Fruit fly (Drosophila melanogaster) whole organism, wandering third instar larva: ENCODE data around the gene CG12096.
"Not testable (repeated sequence)": the region's sequence is repeated elsewhere in the genome, so short reads cannot be mapped to it uniquely, and the experiment has no call there.

ENCODE experiments used
- Abd-B ChIP-seq: fragments of >200 bp; optimal IDR thresholded peaks from 2 replicates; lab custom pipeline; 2017; ENCODE audit warnings: missing biosample characterization, missing genetic modification characterization
- CG32264 ChIP-seq: fragments of 200-800 bp; sonication (Bioruptor generic); optimal IDR thresholded peaks from 2 replicates; lab custom pipeline; 2016; ENCODE audit warnings: missing biosample characterization, missing genetic modification characterization
- Dfd ChIP-seq: fragments of >200 bp; optimal IDR thresholded peaks from 2 replicates; lab custom pipeline; 2017; ENCODE audit warnings: missing biosample characterization, missing genetic modification characterization
- Dif ChIP-seq: fragments of 200-275, 200-300 bp; sonication (Bioruptor generic); optimal IDR thresholded peaks from 2 replicates; lab custom pipeline; 2018; ENCODE audit warnings: missing biosample characterization, missing genetic modification characterization; ENCODE audit not compliant: partially characterized antibody
- HLH106 ChIP-seq: fragments of 200-800 bp; optimal IDR thresholded peaks from 3 replicates; lab custom pipeline; 2019; ENCODE audit warnings: missing biosample characterization, mild to moderate bottlenecking, missing genetic modification characterization, moderate library complexity
- Hnf4 ChIP-seq: fragments of 200-800 bp; sonication (Bioruptor generic); optimal IDR thresholded peaks from 2 replicates; lab custom pipeline; 2016; ENCODE audit warnings: missing biosample characterization, mild to moderate bottlenecking, missing genetic modification characterization
- Hr78 ChIP-seq: fragments of >200 bp; optimal IDR thresholded peaks from 2 replicates; lab custom pipeline; 2017; ENCODE audit warnings: missing biosample characterization, missing genetic modification characterization
- Jra ChIP-seq: sonication (Bioruptor generic); optimal IDR thresholded peaks from 2 replicates; lab custom pipeline; 2016; ENCODE audit warnings: missing biosample characterization, missing genetic modification characterization
- Mio ChIP-seq: sonication (Bioruptor generic); optimal IDR thresholded peaks from 2 replicates; lab custom pipeline; 2016; ENCODE audit warnings: missing biosample characterization, missing genetic modification characterization
- Myc ChIP-seq: fragments of >200 bp; optimal IDR thresholded peaks from 2 replicates; lab custom pipeline; 2017
- OdsH ChIP-seq: fragments of 200-800 bp; sonication (Bioruptor generic); optimal IDR thresholded peaks from 2 replicates; lab custom pipeline; 2016; ENCODE audit warnings: missing biosample characterization, mild to moderate bottlenecking, missing genetic modification characterization
- Rel ChIP-seq, 2 experiments: fragments of 200-800 bp; sonication (Bioruptor generic) in 1 of 2; optimal IDR thresholded peaks; 2 replicates in 1 of 2; 3 replicates in 1 of 2; lab custom pipeline; 2016 to 2019; ENCODE audit warnings: mild to moderate bottlenecking in 2 of 2, missing biosample characterization in 2 of 2, missing genetic modification characterization in 2 of 2, moderate library complexity in 1 of 2
- Sp1 ChIP-seq: fragments of 200-800 bp; sonication (Bioruptor generic); optimal IDR thresholded peaks from 3 replicates; lab custom pipeline; 2019; ENCODE audit warnings: missing biosample characterization, mild to moderate bottlenecking, missing genetic modification characterization, moderate library complexity
- Vsx2 ChIP-seq: fragments of 200-300, 225-300 bp; sonication (Bioruptor generic); optimal IDR thresholded peaks from 2 replicates; lab custom pipeline; 2018; ENCODE audit warnings: missing biosample characterization, missing genetic modification characterization; ENCODE audit not compliant: partially characterized antibody
- br ChIP-seq: fragments of 200-800 bp; sonication (Bioruptor generic); optimal IDR thresholded peaks from 2 replicates; lab custom pipeline; 2016; ENCODE audit warnings: missing biosample characterization, missing genetic modification characterization
- brk ChIP-seq: fragments of 200-800 bp; sonication (Bioruptor generic); optimal IDR thresholded peaks from 2 replicates; lab custom pipeline; 2016; ENCODE audit warnings: missing biosample characterization, mild to moderate bottlenecking, missing genetic modification characterization
- dl ChIP-seq, 2 experiments: fragments of 175-275, 200-275 bp in 1 of 2; fragments of 200-275 bp in 1 of 2; sonication (Bioruptor generic); optimal IDR thresholded peaks; lab custom pipeline; 2018; ENCODE audit warnings: mild to moderate bottlenecking in 2 of 2, missing biosample characterization in 2 of 2, missing genetic modification characterization in 2 of 2, moderate library complexity in 2 of 2; ENCODE audit not compliant: partially characterized antibody in 2 of 2, insufficient read depth in 1 of 2
- dmrt93B ChIP-seq: fragments of 200-800 bp; sonication (Bioruptor generic); optimal IDR thresholded peaks from 2 replicates; lab custom pipeline; 2018; ENCODE audit warnings: missing biosample characterization, mild to moderate bottlenecking, missing genetic modification characterization
- ey ChIP-seq: fragments of 200-800 bp; sonication (Bioruptor generic); optimal IDR thresholded peaks from 2 replicates; lab custom pipeline; 2016; ENCODE audit warnings: missing biosample characterization, missing genetic modification characterization
- foxo ChIP-seq, 2 experiments: fragments of 200-800 bp; sonication (Bioruptor generic); optimal IDR thresholded peaks; 2 replicates in 1 of 2; 3 replicates in 1 of 2; lab custom pipeline; 2016 to 2017; ENCODE audit warnings: missing biosample characterization in 2 of 2, missing genetic modification characterization in 2 of 2
- h ChIP-seq: fragments of 200-800 bp; sonication (Bioruptor generic); optimal IDR thresholded peaks from 3 replicates; lab custom pipeline; 2016; ENCODE audit warnings: missing biosample characterization, mild to moderate bottlenecking, missing genetic modification characterization
- jim ChIP-seq: fragments of 175-275, 200-325 bp; sonication (Bioruptor generic); optimal IDR thresholded peaks from 2 replicates; lab custom pipeline; 2016; ENCODE audit warnings: missing biosample characterization, mild to moderate bottlenecking, missing genetic modification characterization
- lola ChIP-seq: fragments of >200 bp; optimal IDR thresholded peaks from 2 replicates; lab custom pipeline; 2017; ENCODE audit warnings: missing biosample characterization, missing genetic modification characterization
- psq ChIP-seq: fragments of 200-800 bp; sonication (Bioruptor generic); optimal IDR thresholded peaks from 3 replicates; lab custom pipeline; 2017; ENCODE audit warnings: missing biosample characterization, mild to moderate bottlenecking, missing genetic modification characterization, moderate library complexity
- rgr ChIP-seq: fragments of 200-800 bp; sonication (Bioruptor generic); optimal IDR thresholded peaks from 3 replicates; lab custom pipeline; 2016; ENCODE audit warnings: missing biosample characterization, mild to moderate bottlenecking, missing genetic modification characterization
- sv ChIP-seq: fragments of 200-800 bp; sonication (Bioruptor generic); optimal IDR thresholded peaks from 3 replicates; lab custom pipeline; 2016; ENCODE audit warnings: missing biosample characterization, missing genetic modification characterization
- usp ChIP-seq: fragments of >200 bp; optimal IDR thresholded peaks from 2 replicates; lab custom pipeline; 2017; ENCODE audit warnings: missing biosample characterization, missing genetic modification characterization
- woc ChIP-seq: sonication (Bioruptor generic); optimal IDR thresholded peaks from 2 replicates; lab custom pipeline; 2016; ENCODE audit warnings: missing biosample characterization, mild to moderate bottlenecking, missing genetic modification characterization

CG12096 gene

dm6 chrX:13154783-13155182 lies 4.6 kb upstream of the CG12096 start, which contains the start of the genes CG4318 and CG4332:
TSS of gene CG4318 (minus strand) at chrX:13154924.
TSS of gene CG4332 (plus strand) at chrX:13155038.
- peak; percentile 62 for TF ChIP-seq Myc (lab: Kevin White, UChicago)
- TF ChIP-seq Vsx2 (GFP tag; lab: Kevin White, UChicago), result no peak
- TF ChIP-seq, all 38 proteins: peak for 1

dm6 chrX:13172865-13173264 lies 13.5 kb downstream of the CG12096 start:
- no peak for TF ChIP-seq Jra (GFP tag; lab: Kevin White, UChicago)
- TF ChIP-seq Myc (lab: Kevin White, UChicago), result no peak
- no peak for TF ChIP-seq dmrt93B
- no peak for TF ChIP-seq woc (GFP tag; lab: Kevin White, UChicago)
- TF ChIP-seq dl (GFP tag; optimal IDR thresholded peaks at IDR 0.05; lab: Kevin White, UChicago; ENCODE audit: insufficient read depth in 1 of 2, partially characterized antibody in 2 of 2), result no peak

DNA sequence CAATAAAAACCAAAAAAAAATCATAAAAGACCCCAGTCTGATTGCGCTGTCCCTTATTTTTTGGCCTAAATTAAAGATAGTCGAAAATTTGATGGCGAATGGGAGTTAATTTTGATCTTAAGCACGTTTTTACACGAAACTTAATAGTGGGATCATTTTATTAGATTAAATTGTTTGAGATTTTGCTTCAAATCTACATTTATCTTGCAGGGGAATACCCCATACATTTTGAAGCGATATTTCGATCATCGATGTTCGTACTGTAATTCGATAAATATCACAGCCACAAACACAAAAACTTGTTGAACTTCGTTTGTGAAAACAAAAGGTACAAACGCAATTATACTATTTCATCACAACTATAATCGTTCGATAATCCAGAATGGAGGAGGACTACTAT lies 18.3 kb downstream of the CG12096 start, which contains the start of gene CG32640:
Gene CG32640 (plus strand): TSS at position 286 of the 400 bp plus-strand sequence.
- TF ChIP-seq jim, Dif, usp (GFP tag; lab: Kevin White, UChicago): not testable (repeated sequence)
- TF ChIP-seq, all 38 proteins: peak for 0; not testable (repeated sequence) for 38

DNA sequence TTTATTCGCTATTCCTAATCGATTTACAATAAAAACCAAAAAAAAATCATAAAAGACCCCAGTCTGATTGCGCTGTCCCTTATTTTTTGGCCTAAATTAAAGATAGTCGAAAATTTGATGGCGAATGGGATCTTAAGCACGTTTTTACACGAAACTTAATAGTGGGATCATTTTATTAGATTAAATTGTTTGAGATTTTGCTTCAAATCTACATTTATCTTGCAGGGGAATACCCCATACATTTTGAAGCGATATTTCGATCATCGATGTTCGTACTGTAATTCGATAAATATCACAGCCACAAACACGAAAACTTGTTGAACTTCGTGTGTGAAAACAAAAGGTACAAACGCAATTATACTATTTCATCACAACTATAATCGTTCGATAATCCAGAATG lies 24.8 kb downstream of the CG12096 start, which contains the start of gene CG32641:
Gene CG32641 (plus strand): TSS at position 301 of the 400 bp plus-strand sequence.
- not testable (repeated sequence) for TF ChIP-seq Hnf4 (GFP tag; lab: Kevin White, UChicago); HLH106 (tag; lab: Kevin White, UChicago); psq (GFP tag; lab: Kevin White, UChicago)

DNA sequence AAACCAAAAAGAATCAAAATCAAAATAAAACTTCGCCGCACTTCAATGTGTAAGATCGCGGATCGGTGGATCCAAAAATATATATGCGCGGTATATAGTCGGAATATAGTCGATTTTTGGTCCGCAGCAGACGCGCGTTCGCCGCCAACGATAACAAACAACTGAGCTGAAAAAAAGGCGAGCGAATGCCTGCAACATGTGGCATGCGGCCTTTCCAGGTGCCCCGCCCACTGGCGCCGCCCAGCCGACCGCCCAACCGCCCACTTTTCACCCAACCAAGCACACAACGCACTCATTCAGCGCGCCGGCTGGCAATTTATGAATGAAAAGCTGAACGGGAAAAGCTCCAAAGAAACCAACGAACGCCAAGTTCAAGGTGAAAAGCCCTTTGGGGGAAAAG lies 29.6 kb downstream of the CG12096 start, which contains the start of gene Lgr4:
Gene Lgr4 (minus strand): TSS at position 133 of the 400 bp plus-strand sequence.
- TF ChIP-seq woc (GFP tag; lab: Kevin White, UChicago) (no peak), brk (GFP tag; lab: Kevin White, UChicago) (no peak), jim (GFP tag; lab: Kevin White, UChicago) (no peak), OdsH (GFP tag; lab: Kevin White, UChicago) (no peak), Dif (GFP tag; lab: Kevin White, UChicago) (no peak), ey (GFP tag; lab: Kevin White, UChicago) (no peak), Abd-B (GFP tag; lab: Kevin White, UChicago) (no peak), h (GFP tag; lab: Kevin White, UChicago) (no peak), CG32264 (no peak), lola (no peak), Dfd (GFP tag; lab: Kevin White, UChicago) (no peak), Mio (GFP tag; lab: Kevin White, UChicago) (no peak)

DNA sequence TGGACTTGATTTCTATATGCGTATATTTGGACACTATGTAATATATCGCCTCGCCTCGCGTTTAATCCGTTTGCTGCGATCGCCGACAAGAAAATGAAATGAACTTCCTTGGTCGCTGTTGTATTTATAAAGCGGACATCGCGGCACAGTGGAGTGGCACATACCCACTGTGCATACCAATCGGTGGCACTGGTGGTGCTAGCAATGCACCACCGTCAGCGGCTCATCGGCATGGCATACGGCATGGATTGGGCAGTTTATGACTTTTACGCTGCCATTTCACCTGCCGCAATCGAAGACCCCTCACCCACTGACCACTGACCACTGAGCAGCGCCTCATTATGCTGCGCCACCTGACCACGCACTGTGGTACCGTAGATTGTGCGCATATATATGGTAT lies 32.4 kb downstream of the CG12096 start, which contains the start of gene CG12723:
Gene CG12723 (minus strand): TSS at position 101 of the 400 bp plus-strand sequence.
- TF ChIP-seq Mio (GFP tag; lab: Kevin White, UChicago), result no peak
- TF ChIP-seq h (GFP tag; lab: Kevin White, UChicago), result no peak
- TF ChIP-seq OdsH (GFP tag; lab: Kevin White, UChicago), result no peak
- TF ChIP-seq dl (GFP tag; optimal IDR thresholded peaks at IDR 0.05; lab: Kevin White, UChicago; ENCODE audit: insufficient read depth in 1 of 2, partially characterized antibody in 2 of 2), result no peak
- no peak for TF ChIP-seq Myc (lab: Kevin White, UChicago)
- no peak for TF ChIP-seq psq (GFP tag; lab: Kevin White, UChicago)
- no peak for TF ChIP-seq foxo (GFP tag; optimal IDR thresholded peaks at IDR 0.05; lab: Kevin White, UChicago)
- no peak for TF ChIP-seq Rel (GFP tag; optimal IDR thresholded peaks at IDR 0.05; lab: Kevin White, UChicago)
- no peak for TF ChIP-seq Rel (tag; optimal IDR thresholded peaks at IDR 0.05; lab: Kevin White, UChicago)
- TF ChIP-seq woc (GFP tag; lab: Kevin White, UChicago), result no peak
- TF ChIP-seq br (GFP tag; lab: Kevin White, UChicago), result no peak
- TF ChIP-seq CG32264, result no peak
- no peak for TF ChIP-seq rgr (GFP tag; lab: Kevin White, UChicago)
- TF ChIP-seq sv (GFP tag; lab: Kevin White, UChicago), result no peak
- TF ChIP-seq usp (GFP tag; lab: Kevin White, UChicago), result no peak
- TF ChIP-seq Hr78 (GFP tag; lab: Kevin White, UChicago), result no peak
- no peak for TF ChIP-seq Jra (GFP tag; lab: Kevin White, UChicago)
- no peak for TF ChIP-seq Vsx2 (GFP tag; lab: Kevin White, UChicago)
- no peak for TF ChIP-seq lola
- no peak for TF ChIP-seq Sp1 (GFP tag; lab: Kevin White, UChicago)
- no peak for TF ChIP-seq Dfd (GFP tag; lab: Kevin White, UChicago)
